Worm (Caenorhabditis elegans) whole organism, dauer: ENCODE results near the gene pax-1.

Experiments
- unc-62 ChIP-seq: sonication (generic microtip); optimal IDR thresholded peaks from 2 replicates; lab custom pipeline; 2017; ENCODE audit warnings: missing biosample characterization, missing genetic modification reagents, missing genetic modification characterization

Gene pax-1

ce11 chrV:8224634-8225033, at the start of gene pax-1:
Gene pax-1, plus strand, starts transcription at chrV:8224934.
- no peak for TF ChIP-seq unc-62

- no peak for TF ChIP-seq unc-62
These were observed 47.4 kb upstream of the pax-1 start, which contains the start of gene F20D6.9 for ce11 chrV:8177349-8177748. Gene F20D6.9, minus strand, starts transcription at chrV:8177449.

ce11 chrV:8178279-8178678, 46.5 kb upstream of the pax-1 start:
- TF ChIP-seq unc-62: no peak

ce11 chrV:8178914-8179542, 45.7 kb upstream of the pax-1 start, which contains the start of gene srp-7:
Gene srp-7, plus strand, starts transcription at chrV:8179126.
- TF ChIP-seq unc-62: no peak

- no peak for TF ChIP-seq unc-62
These were observed 41.4 kb upstream of the pax-1 start, which contains the start of gene srp-8 for ce11 chrV:8183384-8183783. Gene srp-8, plus strand, starts transcription at chrV:8183684.

- TF ChIP-seq unc-62: no peak
These were observed 39.0 kb upstream of the pax-1 start, which contains the start of gene F20D6.2 for ce11 chrV:8185737-8186136. Gene F20D6.2, plus strand, starts transcription at chrV:8186037.

- TF ChIP-seq unc-62: no peak
These were observed 36.3 kb upstream of the pax-1 start, which contains the start of gene F20D6.15 for ce11 chrV:8188421-8188820. Gene F20D6.15, minus strand, starts transcription at chrV:8188467.

- no peak for TF ChIP-seq unc-62
These were observed 34.7 kb upstream of the pax-1 start, which contains the start of gene F20D6.12 for ce11 chrV:8190016-8190415. Gene F20D6.12, minus strand, starts transcription at chrV:8190116.

- TF ChIP-seq unc-62: no peak
These were observed 34.3 kb upstream of the pax-1 start, which contains the start of gene F20D6.1 for ce11 chrV:8190430-8190829. Gene F20D6.1, plus strand, starts transcription at chrV:8190730.

ce11 chrV:8195889-8196418, 28.8 kb upstream of the pax-1 start, which contains the start of gene F20D6.10:
Gene F20D6.10, minus strand, starts transcription at chrV:8195939.
- TF ChIP-seq unc-62: no peak

- TF ChIP-seq unc-62: no peak
These were observed 27.7 kb upstream of the pax-1 start for ce11 chrV:8196993-8197392.

ce11 chrV:8198994-8199393, 25.7 kb upstream of the pax-1 start, which contains the start of gene F20D6.11:
Gene F20D6.11, minus strand, starts transcription at chrV:8199094.
- no peak for TF ChIP-seq unc-62

- TF ChIP-seq unc-62: no peak
These were observed 23.4 kb upstream of the pax-1 start, which contains the start of gene cri-2 for ce11 chrV:8201229-8201858. Gene cri-2, plus strand, starts transcription at chrV:8201808.

ce11 chrV:8203085-8203643, 21.6 kb upstream of the pax-1 start, which contains the start of gene cest-17:
Gene cest-17, plus strand, starts transcription at chrV:8203332.
- no peak for TF ChIP-seq unc-62

- no peak for TF ChIP-seq unc-62
These were observed 17.8 kb upstream of the pax-1 start, which contains the start of gene timp-1 for ce11 chrV:8206931-8207330. Gene timp-1, plus strand, starts transcription at chrV:8207235.

ce11 chrV:8210527-8210926, 14.2 kb upstream of the pax-1 start:
- no peak for TF ChIP-seq unc-62

- no peak for TF ChIP-seq unc-62
These were observed 12.7 kb upstream of the pax-1 start for ce11 chrV:8211993-8212392.
